Worm (Caenorhabditis elegans) whole organism, mixed stage, embryonic: ENCODE results near the gene bath-33.

Experiments
- M03D4.4 ChIP-seq: sonication (generic microtip); optimal IDR thresholded peaks from 2 replicates; lab custom pipeline; 2017; ENCODE audit warnings: mild to moderate bottlenecking, missing genetic modification characterization, missing compliant biosample characterization
- bed-3 ChIP-seq: fragments of 200-800 bp; sonication (Bioruptor generic); optimal IDR thresholded peaks from 3 replicates; lab custom pipeline; 2018; ENCODE audit warnings: mild to moderate bottlenecking, missing genetic modification characterization, moderate library complexity, missing compliant biosample characterization
- blmp-1 ChIP-seq: fragments of 150-350 bp; optimal IDR thresholded peaks from 2 replicates; lab custom pipeline; 2014; ENCODE audit warnings: missing biosample characterization, missing genetic modification characterization
- ceh-39 ChIP-seq: fragments of 150-350 bp; optimal IDR thresholded peaks from 2 replicates; lab custom pipeline; 2014; ENCODE audit warnings: missing biosample characterization, missing genetic modification characterization
- ceh-43 ChIP-seq: fragments of 200-800 bp; sonication (Bioruptor generic); optimal IDR thresholded peaks from 2 replicates; lab custom pipeline; 2018; ENCODE audit warnings: mild to moderate bottlenecking, missing genetic modification characterization, moderate library complexity, missing compliant biosample characterization
- ceh-83 ChIP-seq: fragments of 200-800 bp; sonication (Bioruptor generic); optimal IDR thresholded peaks from 2 replicates; lab custom pipeline; 2018; ENCODE audit warnings: mild to moderate bottlenecking, missing genetic modification characterization, missing compliant biosample characterization
- cnd-1 ChIP-seq: fragments of 200-800 bp; sonication (Bioruptor generic); optimal IDR thresholded peaks from 2 replicates; lab custom pipeline; 2018; ENCODE audit warnings: mild to moderate bottlenecking, missing genetic modification characterization, missing compliant biosample characterization
- drap-1 ChIP-seq: fragments of 200-800 bp; sonication (Bioruptor generic); optimal IDR thresholded peaks from 3 replicates; lab custom pipeline; 2018; ENCODE audit warnings: mild to moderate bottlenecking, missing genetic modification characterization, missing compliant biosample characterization
- elt-1 ChIP-seq: sonication (generic microtip); optimal IDR thresholded peaks from 2 replicates; lab custom pipeline; 2017; ENCODE audit warnings: missing genetic modification characterization, mild to moderate bottlenecking, missing compliant biosample characterization, antibody characterized with exemption, moderate library complexity, borderline replicate concordance; ENCODE audit not compliant: insufficient read depth
- elt-3 ChIP-seq: fragments of 150-350 bp; optimal IDR thresholded peaks from 2 replicates; lab custom pipeline; 2014; ENCODE audit warnings: missing biosample characterization, missing genetic modification characterization
- flh-1 ChIP-seq: fragments of 200-800 bp; sonication (Bioruptor generic); optimal IDR thresholded peaks from 2 replicates; lab custom pipeline; 2018; ENCODE audit warnings: mild to moderate bottlenecking, missing genetic modification characterization, moderate library complexity, missing compliant biosample characterization
- ham-2 ChIP-seq: fragments of 200-800 bp; sonication (Bioruptor generic); optimal IDR thresholded peaks from 2 replicates; lab custom pipeline; 2018; ENCODE audit warnings: mild to moderate bottlenecking, missing genetic modification characterization, missing compliant biosample characterization
- lin-32 ChIP-seq: fragments of 200-800 bp; sonication (Bioruptor generic); optimal IDR thresholded peaks from 2 replicates; lab custom pipeline; 2018; ENCODE audit warnings: mild to moderate bottlenecking, missing genetic modification characterization, missing compliant biosample characterization
- lsy-2 ChIP-seq: fragments of 150-350 bp; optimal IDR thresholded peaks from 2 replicates; lab custom pipeline; 2014; ENCODE audit warnings: missing biosample characterization, missing genetic modification characterization
- mep-1 ChIP-seq: fragments of 150-350 bp; optimal IDR thresholded peaks from 2 replicates; lab custom pipeline; 2017; ENCODE audit warnings: missing biosample characterization, missing genetic modification reagents, missing genetic modification characterization, inconsistent platforms
- mls-2 ChIP-seq: sonication (generic microtip); optimal IDR thresholded peaks from 2 replicates; lab custom pipeline; 2016; ENCODE audit warnings: mild to moderate bottlenecking, missing genetic modification characterization, moderate library complexity, missing compliant biosample characterization
- nhr-12 ChIP-seq: fragments of 150-350 bp; optimal IDR thresholded peaks from 2 replicates; lab custom pipeline; 2014; ENCODE audit warnings: missing biosample characterization, missing genetic modification characterization
- nhr-2 ChIP-seq: fragments of 150-350 bp; optimal IDR thresholded peaks from 2 replicates; lab custom pipeline; 2014; ENCODE audit warnings: missing biosample characterization, missing genetic modification characterization
- nhr-237 ChIP-seq: fragments of 150-350 bp; optimal IDR thresholded peaks from 2 replicates; lab custom pipeline; 2014; ENCODE audit warnings: missing biosample characterization, missing genetic modification characterization
- nhr-28 ChIP-seq: fragments of 150-350 bp; optimal IDR thresholded peaks from 2 replicates; lab custom pipeline; 2014; ENCODE audit warnings: missing biosample characterization, missing genetic modification characterization
- nhr-76 ChIP-seq: sonication (generic microtip); optimal IDR thresholded peaks from 2 replicates; lab custom pipeline; 2017; ENCODE audit warnings: missing biosample characterization, missing genetic modification characterization
- sem-2 ChIP-seq: fragments of 200-800 bp; sonication (Bioruptor generic); optimal IDR thresholded peaks from 2 replicates; lab custom pipeline; 2018; ENCODE audit warnings: mild to moderate bottlenecking, missing genetic modification characterization, missing compliant biosample characterization
- snpc-4 ChIP-seq: fragments of 150-350 bp; optimal IDR thresholded peaks from 2 replicates; lab custom pipeline; 2014; ENCODE audit warnings: missing biosample characterization, missing genetic modification characterization
- sptf-1 ChIP-seq: sonication (generic microtip); optimal IDR thresholded peaks from 2 replicates; lab custom pipeline; 2017; ENCODE audit warnings: mild to moderate bottlenecking, missing genetic modification characterization, moderate library complexity, missing compliant biosample characterization
- tbx-8 ChIP-seq: fragments of 200-800 bp; sonication (Bioruptor generic); optimal IDR thresholded peaks from 2 replicates; lab custom pipeline; 2018; ENCODE audit warnings: mild to moderate bottlenecking, missing genetic modification characterization, moderate library complexity, missing compliant biosample characterization
- unc-120 ChIP-seq: sonication (generic microtip); optimal IDR thresholded peaks from 2 replicates; lab custom pipeline; 2017; ENCODE audit warnings: missing genetic modification characterization, missing compliant biosample characterization; ENCODE audit not compliant: poor library complexity, severe bottlenecking
- unc-62 ChIP-seq: fragments of 150-350 bp; optimal IDR thresholded peaks from 2 replicates; lab custom pipeline; 2014; ENCODE audit warnings: missing biosample characterization, missing genetic modification reagents, missing genetic modification characterization
- zip-8 ChIP-seq: fragments of 150-350 bp; optimal IDR thresholded peaks from 2 replicates; lab custom pipeline; 2014; ENCODE audit warnings: missing biosample characterization, missing genetic modification characterization
- ztf-11 ChIP-seq: fragments of 150-350 bp; optimal IDR thresholded peaks from 2 replicates; lab custom pipeline; 2014; ENCODE audit warnings: missing biosample characterization, missing genetic modification characterization

The bath-33 gene

ce11 chrII:1579886-1580285 is 26.1 kb downstream of the bath-33 start, which contains the start of gene math-38:
TSS of gene math-38 (minus strand) at chrII:1579986.
- TF ChIP-seq nhr-12 (no peak), bed-3 (GFP tag; lab: Kevin White, UChicago) (no peak)

- TF ChIP-seq bed-3 (GFP tag; lab: Kevin White, UChicago) (no peak), blmp-1 (tag; lab: Kevin White, UChicago) (no peak), ham-2 (no peak), drap-1 (GFP tag; lab: Kevin White, UChicago) (no peak), mep-1 (tag; lab: Kevin White, UChicago) (no peak), nhr-28 (tag; lab: Kevin White, UChicago) (no peak), ceh-39 (tag; lab: Kevin White, UChicago) (no peak)
- TF ChIP-seq, all 35 proteins: peak for 0
Observed at ce11 chrII:1576772-1577171, 29.2 kb downstream of the bath-33 start.

DNA sequence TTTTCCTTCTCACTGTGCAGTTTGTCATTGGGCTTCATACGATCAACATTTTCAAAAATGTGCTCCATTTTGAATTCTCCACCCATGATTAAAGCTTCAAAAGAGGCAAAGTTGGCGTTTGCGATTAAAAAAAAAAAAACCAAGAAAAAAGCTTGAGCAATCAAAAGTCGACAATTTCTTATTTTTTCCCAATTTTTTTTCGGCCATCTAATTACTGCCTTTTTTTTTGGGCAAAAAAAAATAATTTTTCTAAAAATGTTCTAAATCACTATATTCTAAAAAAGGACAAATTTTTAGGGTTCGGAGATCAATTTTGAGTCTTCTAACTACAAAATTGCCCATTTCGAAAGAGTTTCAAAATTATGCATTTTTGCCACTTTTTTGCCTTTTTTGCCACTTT is 29.9 kb downstream of the bath-33 start, which contains the start of gene K05F6.10:
Gene K05F6.10, minus strand, starts transcription at position 101 of the 400 bp plus-strand sequence.
- TF ChIP-seq ceh-43: no peak
- TF ChIP-seq ceh-83 (GFP tag; lab: Kevin White, UChicago): no peak

ce11 chrII:1571032-1571431 is 34.9 kb downstream of the bath-33 start, which contains the start of gene fbxb-46:
TSS of gene fbxb-46 (minus strand) at chrII:1571132.
- TF ChIP-seq ceh-39 (tag; lab: Kevin White, UChicago) (no peak), unc-62 (GFP tag; lab: Kevin White, UChicago) (no peak), ztf-11 (tag; lab: Kevin White, UChicago) (no peak)
- TF ChIP-seq, all 35 proteins: peak for 0

ce11 chrII:1568214-1568613 is 37.8 kb downstream of the bath-33 start, which contains the start of gene fbxb-49:
TSS of gene fbxb-49 (plus strand) at chrII:1568514.
- TF ChIP-seq ztf-11 (tag; lab: Kevin White, UChicago): no peak
- TF ChIP-seq cnd-1: no peak
- no peak for TF ChIP-seq sptf-1 (tag; lab: Kevin White, UChicago)
- TF ChIP-seq M03D4.4 (tag; lab: Kevin White, UChicago): no peak
- no peak for TF ChIP-seq ceh-39 (tag; lab: Kevin White, UChicago)
- TF ChIP-seq tbx-8 (GFP tag; lab: Kevin White, UChicago): no peak
- TF ChIP-seq unc-120 (tag; lab: Kevin White, UChicago): no peak
- no peak for TF ChIP-seq nhr-76 (tag; lab: Kevin White, UChicago)
- no peak for TF ChIP-seq flh-1
- no peak for TF ChIP-seq ham-2
- TF ChIP-seq nhr-12: no peak
- TF ChIP-seq lsy-2: no peak
- TF ChIP-seq nhr-2 (tag; lab: Kevin White, UChicago): no peak
- no peak for TF ChIP-seq mep-1 (tag; lab: Kevin White, UChicago)
- TF ChIP-seq bed-3 (GFP tag; lab: Kevin White, UChicago): no peak
- TF ChIP-seq nhr-237 (tag; lab: Kevin White, UChicago): no peak
- no peak for TF ChIP-seq unc-62 (GFP tag; lab: Kevin White, UChicago)
- TF ChIP-seq zip-8 (tag; lab: Kevin White, UChicago): no peak
- TF ChIP-seq sem-2 (GFP tag; lab: Kevin White, UChicago): no peak
- no peak for TF ChIP-seq elt-1 (tag; lab: Kevin White, UChicago)
- TF ChIP-seq, all 35 proteins: peak for 0

DNA sequence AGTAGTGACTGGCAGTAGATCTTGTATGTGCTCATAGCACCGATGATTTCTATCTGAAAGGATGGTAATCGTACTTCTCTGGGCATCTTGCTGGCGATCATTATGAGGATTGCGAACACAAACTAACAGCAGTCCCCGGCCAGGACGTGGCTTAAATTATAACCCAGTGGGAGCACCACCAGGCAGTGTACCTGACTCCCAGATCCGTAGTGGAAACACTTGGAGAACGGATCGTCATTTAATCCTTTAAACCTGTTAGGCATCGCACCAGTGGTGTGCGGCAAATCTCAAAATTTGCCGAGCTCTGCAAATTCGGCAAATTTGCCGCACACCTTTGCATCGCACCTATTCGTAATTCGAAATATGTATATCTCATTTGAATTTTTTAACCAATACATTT is 38.3 kb downstream of the bath-33 start, which contains the start of gene K05F6.8:
Gene K05F6.8, minus strand, starts transcription at position 101 of the 400 bp plus-strand sequence.
- TF ChIP-seq mls-2 (tag; lab: Kevin White, UChicago) (no peak), snpc-4 (tag; lab: Kevin White, UChicago) (no peak), lin-32 (GFP tag; lab: Kevin White, UChicago) (no peak), ceh-39 (tag; lab: Kevin White, UChicago) (no peak), cnd-1 (no peak), drap-1 (GFP tag; lab: Kevin White, UChicago) (no peak), tbx-8 (GFP tag; lab: Kevin White, UChicago) (no peak), elt-3 (tag; lab: Kevin White, UChicago) (no peak), nhr-237 (tag; lab: Kevin White, UChicago) (no peak), flh-1 (no peak), nhr-12 (no peak), ceh-83 (GFP tag; lab: Kevin White, UChicago) (no peak), mep-1 (tag; lab: Kevin White, UChicago) (no peak), ceh-43 (no peak), zip-8 (tag; lab: Kevin White, UChicago) (no peak)
